Worm (Caenorhabditis elegans) whole organism, L2 larva: Measurements from ENCODE around the gene irld-34.

Experiments used
- C34F6.9 ChIP-seq: fragments of 150-350 bp; optimal IDR thresholded peaks from 2 replicates; lab custom pipeline; 2014; ENCODE audit warnings: missing biosample characterization, missing genetic modification characterization
- F13H6.1 ChIP-seq: sonication (generic microtip); optimal IDR thresholded peaks from 2 replicates; lab custom pipeline; 2016; ENCODE audit warnings: missing genetic modification characterization, missing compliant biosample characterization
- Y55F3AM.14 ChIP-seq: fragments of 200-800 bp; sonication (Bioruptor generic); optimal IDR thresholded peaks from 2 replicates; lab custom pipeline; 2018; ENCODE audit warnings: mild to moderate bottlenecking, missing genetic modification characterization, missing compliant biosample characterization
- alr-1 ChIP-seq: fragments of 150-350 bp; optimal IDR thresholded peaks from 2 replicates; lab custom pipeline; 2014; ENCODE audit warnings: missing biosample characterization, missing genetic modification characterization
- aly-2 ChIP-seq: fragments of 150-350 bp; optimal IDR thresholded peaks from 2 replicates; lab custom pipeline; 2014; ENCODE audit warnings: missing biosample characterization, missing genetic modification characterization
- ama-1 ChIP-seq: fragments of 150-350 bp; optimal IDR thresholded peaks from 2 replicates; lab custom pipeline; 2018; ENCODE audit warnings: inconsistent platforms
- blmp-1 ChIP-seq: sonication (generic microtip); optimal IDR thresholded peaks from 2 replicates; lab custom pipeline; 2017; ENCODE audit warnings: missing genetic modification characterization, mild to moderate bottlenecking, missing compliant biosample characterization, antibody characterized with exemption, moderate library complexity; ENCODE audit not compliant: insufficient read depth
- ceh-16 ChIP-seq: fragments of 150-350 bp; optimal IDR thresholded peaks from 2 replicates; lab custom pipeline; 2014; ENCODE audit warnings: missing biosample characterization, missing genetic modification characterization
- ceh-82 ChIP-seq: fragments of 150-350 bp; optimal IDR thresholded peaks from 2 replicates; lab custom pipeline; 2014; ENCODE audit warnings: missing biosample characterization, missing genetic modification characterization
- crh-2 ChIP-seq: sonication (generic microtip); optimal IDR thresholded peaks from 2 replicates; lab custom pipeline; 2017; ENCODE audit warnings: missing biosample characterization, missing genetic modification characterization
- fos-1 ChIP-seq: fragments of 150-350 bp; optimal IDR thresholded peaks from 2 replicates; lab custom pipeline; 2014; ENCODE audit warnings: missing biosample characterization, missing genetic modification characterization
- gmeb-1 ChIP-seq: fragments of 150-350 bp; optimal IDR thresholded peaks from 2 replicates; lab custom pipeline; 2014; ENCODE audit warnings: missing biosample characterization, missing genetic modification characterization
- lin-13 ChIP-seq: fragments of 150-350 bp; optimal IDR thresholded peaks from 2 replicates; lab custom pipeline; 2014; ENCODE audit warnings: missing biosample characterization, missing genetic modification reagents, missing genetic modification characterization
- lin-39 ChIP-seq: fragments of 150-350 bp; optimal IDR thresholded peaks from 2 replicates; lab custom pipeline; 2014; ENCODE audit warnings: missing biosample characterization, missing genetic modification reagents, missing genetic modification characterization
- lsy-2 ChIP-seq, 2 experiments: fragments of 150-350 bp in 1 of 2; sonication (generic microtip) in 1 of 2; optimal IDR thresholded peaks; 2 replicates each; lab custom pipeline; 2014 to 2017; ENCODE audit warnings: missing biosample characterization in 2 of 2, missing genetic modification characterization in 2 of 2
- mbf-1 ChIP-seq: sonication (generic microtip); optimal IDR thresholded peaks from 2 replicates; lab custom pipeline; 2017; ENCODE audit warnings: missing biosample characterization, missing genetic modification characterization
- nhr-10 ChIP-seq: sonication (generic microtip); optimal IDR thresholded peaks from 2 replicates; lab custom pipeline; 2017; ENCODE audit warnings: missing biosample characterization, missing genetic modification characterization
- nhr-11 ChIP-seq: fragments of 150-350 bp; optimal IDR thresholded peaks from 2 replicates; lab custom pipeline; 2014; ENCODE audit warnings: missing biosample characterization, missing genetic modification characterization
- nhr-129 ChIP-seq: fragments of 150-350 bp; optimal IDR thresholded peaks from 2 replicates; lab custom pipeline; 2014; ENCODE audit warnings: missing biosample characterization, missing genetic modification characterization
- nhr-21 ChIP-seq: fragments of 150-350 bp; optimal IDR thresholded peaks from 2 replicates; lab custom pipeline; 2014; ENCODE audit warnings: missing biosample characterization, missing genetic modification characterization
- nhr-237 ChIP-seq: fragments of 150-350 bp; optimal IDR thresholded peaks from 2 replicates; lab custom pipeline; 2014; ENCODE audit warnings: missing biosample characterization, missing genetic modification characterization
- nhr-25 ChIP-seq: fragments of 150-350 bp; sonication (generic microtip); optimal IDR thresholded peaks from 3 replicates; lab custom pipeline; 2014; ENCODE audit warnings: missing biosample characterization, missing genetic modification characterization
- nhr-6 ChIP-seq: fragments of 150-350 bp; optimal IDR thresholded peaks from 2 replicates; lab custom pipeline; 2014; ENCODE audit warnings: missing biosample characterization, missing genetic modification characterization
- nhr-77 ChIP-seq: fragments of 150-350 bp; optimal IDR thresholded peaks from 2 replicates; lab custom pipeline; 2014; ENCODE audit warnings: missing biosample characterization, missing genetic modification characterization
- peb-1 ChIP-seq: fragments of 150-350 bp; optimal IDR thresholded peaks from 2 replicates; lab custom pipeline; 2014; ENCODE audit warnings: missing biosample characterization, missing genetic modification characterization
- skn-1 ChIP-seq: sonication (generic microtip); optimal IDR thresholded peaks from 2 replicates; lab custom pipeline; 2017; ENCODE audit warnings: missing biosample characterization, missing genetic modification characterization
- sma-9 ChIP-seq, 2 experiments: fragments of 150-350 bp in 1 of 2; sonication (generic microtip) in 1 of 2; optimal IDR thresholded peaks; 2 replicates each; lab custom pipeline; 2014 to 2016; ENCODE audit warnings: missing genetic modification characterization in 2 of 2, mild to moderate bottlenecking in 1 of 2, missing biosample characterization in 1 of 2, missing compliant biosample characterization in 1 of 2, missing genetic modification reagents in 1 of 2, moderate library complexity in 1 of 2
- unc-39 ChIP-seq: fragments of 150-350 bp; optimal IDR thresholded peaks from 2 replicates; lab custom pipeline; 2014; ENCODE audit warnings: missing biosample characterization, missing genetic modification characterization
- unc-55 ChIP-seq: fragments of 150-350 bp; sonication (generic microtip); optimal IDR thresholded peaks from 3 replicates; lab custom pipeline; 2014; ENCODE audit warnings: missing biosample characterization, missing genetic modification reagents, missing genetic modification characterization
- ztf-1 ChIP-seq: fragments of 200-800 bp; sonication (Bioruptor generic); conservative IDR thresholded peaks from 2 replicates; pipeline ENCODE4 v1.3.6; 2022; ENCODE audit warnings: missing genetic modification characterization, missing compliant biosample characterization
- ztf-4 ChIP-seq: fragments of 150-350 bp; optimal IDR thresholded peaks from 2 replicates; lab custom pipeline; 2014; ENCODE audit warnings: missing biosample characterization, missing genetic modification characterization

irld-34 gene

ce11 chrIII:9143911-9144310, 11.0 kb upstream of the irld-34 start, which contains the start of gene ZK512.11 (continued):
- TF ChIP-seq sma-9 (GFP tag; optimal IDR thresholded peaks at IDR 0.05; lab: Kevin White, UChicago): no peak
- TF ChIP-seq sma-9 (tag; optimal IDR thresholded peaks at IDR 0.05; lab: Kevin White, UChicago): no peak

- TF ChIP-seq blmp-1 (no peak), nhr-25 (tag; lab: Kevin White, UChicago) (no peak), aly-2 (tag; lab: Kevin White, UChicago) (no peak), skn-1 (tag; lab: Kevin White, UChicago) (no peak), nhr-21 (tag; lab: Kevin White, UChicago) (no peak), ztf-4 (tag; lab: Kevin White, UChicago) (no peak), lsy-2 (tag; optimal IDR thresholded peaks at IDR 0.05; lab: Kevin White, UChicago) (peak in 1 of 2 experiments; percentile 50), crh-2 (tag; lab: Kevin White, UChicago) (peak; percentile 7), lin-13 (GFP tag; lab: Kevin White, UChicago) (no peak), C34F6.9 (peak; percentile 28), nhr-11 (no peak), unc-55 (GFP tag; lab: Kevin White, UChicago) (peak; percentile 38), gmeb-1 (tag; lab: Kevin White, UChicago) (peak; percentile 29), nhr-237 (tag; lab: Kevin White, UChicago) (no peak), sma-9 (GFP tag; optimal IDR thresholded peaks at IDR 0.05; lab: Kevin White, UChicago) (no peak), sma-9 (tag; optimal IDR thresholded peaks at IDR 0.05; lab: Kevin White, UChicago) (no peak)
Measured at ce11 chrIII:9144744-9145390, 10.0 kb upstream of the irld-34 start, which contains the start of the genes ZK512.2 and ZK512.4. Gene ZK512.2, minus strand, starts transcription at chrIII:9144794. Gene ZK512.4, plus strand, starts transcription at chrIII:9145340.

ce11 chrIII:9145765-9146164, 9.1 kb upstream of the irld-34 start, which contains the start of gene ZK512.8:
Gene ZK512.8, plus strand, starts transcription at chrIII:9146065.
- TF ChIP-seq gmeb-1 (tag; lab: Kevin White, UChicago): no peak

ce11 chrIII:9149132-9149531, 5.7 kb upstream of the irld-34 start:
- TF ChIP-seq peb-1 (tag; lab: Kevin White, UChicago): no peak
- no peak for TF ChIP-seq alr-1
- no peak for TF ChIP-seq lin-39
- TF ChIP-seq unc-39: no peak
- TF ChIP-seq Y55F3AM.14 (GFP tag; lab: Kevin White, UChicago): no peak
- no peak for TF ChIP-seq nhr-10 (tag; lab: Kevin White, UChicago)
- no peak for TF ChIP-seq ama-1
- no peak for TF ChIP-seq skn-1 (tag; lab: Kevin White, UChicago)
- TF ChIP-seq mbf-1 (tag; lab: Kevin White, UChicago): no peak
- TF ChIP-seq blmp-1: no peak
- no peak for TF ChIP-seq C34F6.9
- no peak for TF ChIP-seq ztf-1 (GFP tag; lab: Robert Waterston, UW)
- TF ChIP-seq ceh-82 (tag; lab: Kevin White, UChicago): no peak
- TF ChIP-seq fos-1 (tag; lab: Kevin White, UChicago): no peak

- TF ChIP-seq lsy-2 (tag; optimal IDR thresholded peaks at IDR 0.05; lab: Kevin White, UChicago) (peak in 1 of 2 experiments; percentile 27), ceh-16 (tag; lab: Kevin White, UChicago) (no peak), F13H6.1 (tag; lab: Kevin White, UChicago) (peak; percentile 18), nhr-77 (tag; lab: Kevin White, UChicago) (no peak), nhr-6 (tag; lab: Kevin White, UChicago) (no peak), nhr-129 (peak; percentile 50), C34F6.9 (peak; percentile 54)
Measured at ce11 chrIII:9151782-9152181, 3.1 kb upstream of the irld-34 start.

- TF ChIP-seq lsy-2 (tag; optimal IDR thresholded peaks at IDR 0.05; lab: Kevin White, UChicago): peak in 1 of 2 experiments; percentile 20
- TF ChIP-seq nhr-11: no peak
- TF ChIP-seq nhr-129: peak; percentile 69
- TF ChIP-seq F13H6.1 (tag; lab: Kevin White, UChicago): no peak
- no peak for TF ChIP-seq ztf-4 (tag; lab: Kevin White, UChicago)
Measured at ce11 chrIII:9152950-9153349, 1.9 kb upstream of the irld-34 start.
